Fruit fly (Drosophila melanogaster) whole organism, prepupa: ENCODE data around the gene Tmem43.

Source experiments
- Blimp-1 ChIP-seq: fragments of 200-800 bp; sonication (Bioruptor generic); optimal IDR thresholded peaks from 3 replicates; lab custom pipeline; 2017; ENCODE audit warnings: missing biosample characterization, missing genetic modification characterization, mild to moderate bottlenecking, moderate library complexity, missing genetic modification reagents
- CG11294 ChIP-seq: fragments of 200-800 bp; sonication (Bioruptor generic); IDR thresholded peaks from 2 replicates; pipeline ENCODE4 v1.3.6; 2022; ENCODE audit warnings: missing biosample characterization, missing genetic modification characterization
- CG11762 ChIP-seq: fragments of 200-800 bp; sonication (Bioruptor generic); optimal IDR thresholded peaks from 3 replicates; lab custom pipeline; 2016; ENCODE audit warnings: missing biosample characterization, missing genetic modification characterization; ENCODE audit not compliant: insufficient read depth
- CG15336 ChIP-seq: fragments of 200-800 bp; sonication (Bioruptor generic); IDR thresholded peaks from 2 replicates; pipeline ENCODE4 v1.3.6; 2022; ENCODE audit warnings: missing biosample characterization, missing genetic modification characterization
- CG1621 ChIP-seq: fragments of 200-800 bp; sonication (Bioruptor generic); optimal IDR thresholded peaks from 3 replicates; lab custom pipeline; 2018; ENCODE audit warnings: missing biosample characterization, mild to moderate bottlenecking, missing genetic modification characterization
- CG16779 ChIP-seq: fragments of 200-800 bp; sonication (Bioruptor generic); optimal IDR thresholded peaks from 3 replicates; lab custom pipeline; 2017; ENCODE audit warnings: missing biosample characterization, mild to moderate bottlenecking, missing genetic modification characterization
- CG31627 ChIP-seq: fragments of 200-800 bp; sonication (Bioruptor generic); optimal IDR thresholded peaks from 3 replicates; lab custom pipeline; 2016; ENCODE audit warnings: missing biosample characterization, missing genetic modification characterization
- CG32006 ChIP-seq: fragments of 200-800 bp; sonication (Bioruptor generic); optimal IDR thresholded peaks from 3 replicates; lab custom pipeline; 2017; ENCODE audit warnings: missing biosample characterization, mild to moderate bottlenecking, missing genetic modification characterization
- CG34406 ChIP-seq: fragments of 200-800 bp; sonication (Bioruptor generic); optimal IDR thresholded peaks from 3 replicates; lab custom pipeline; 2016; ENCODE audit warnings: missing biosample characterization, missing genetic modification characterization
- CG3919 ChIP-seq: fragments of 200-800 bp; sonication (Bioruptor generic); optimal IDR thresholded peaks from 3 replicates; lab custom pipeline; 2016; ENCODE audit warnings: missing biosample characterization, missing genetic modification characterization
- CG6163 ChIP-seq: fragments of 200-800 bp; sonication (Bioruptor generic); IDR thresholded peaks from 3 replicates; pipeline ENCODE4 v1.3.6; 2022; ENCODE audit warnings: missing biosample characterization, missing genetic modification characterization
- CG6276 ChIP-seq: fragments of 200-800 bp; sonication (Bioruptor generic); optimal IDR thresholded peaks from 2 replicates; lab custom pipeline; 2017; ENCODE audit warnings: missing biosample characterization, mild to moderate bottlenecking, missing genetic modification characterization
- CG6808 ChIP-seq: fragments of 200-800 bp; sonication (Bioruptor generic); optimal IDR thresholded peaks from 3 replicates; lab custom pipeline; 2017; ENCODE audit warnings: missing biosample characterization, missing genetic modification characterization, mild to moderate bottlenecking, moderate library complexity, missing genetic modification reagents
- CG6854 ChIP-seq: fragments of 200-800 bp; sonication (Bioruptor generic); optimal IDR thresholded peaks from 2 replicates; lab custom pipeline; 2017; ENCODE audit warnings: missing biosample characterization, mild to moderate bottlenecking, missing genetic modification characterization
- CG8119 ChIP-seq: fragments of 200-800 bp; sonication (Bioruptor generic); IDR thresholded peaks from 3 replicates; pipeline ENCODE4 v1.3.6; 2022; ENCODE audit warnings: missing biosample characterization, missing genetic modification characterization
- CG8319 ChIP-seq: fragments of 200-800 bp; sonication (Bioruptor generic); optimal IDR thresholded peaks from 3 replicates; lab custom pipeline; 2016; ENCODE audit warnings: missing biosample characterization, missing genetic modification characterization
- CG9139 ChIP-seq: fragments of 200-800 bp; sonication (Bioruptor generic); optimal IDR thresholded peaks from 3 replicates; lab custom pipeline; 2017; ENCODE audit warnings: missing biosample characterization, mild to moderate bottlenecking, missing genetic modification characterization
- Eip75B ChIP-seq: fragments of 200-800 bp; sonication (Bioruptor generic); optimal IDR thresholded peaks from 3 replicates; lab custom pipeline; 2016; ENCODE audit warnings: missing biosample characterization, missing genetic modification characterization
- Eip78C ChIP-seq: fragments of 200-800 bp; sonication (Bioruptor generic); peaks from one replicate; lab custom pipeline; 2016; ENCODE audit warnings: missing biosample characterization, missing genetic modification characterization
- Eip93F ChIP-seq: fragments of 200-800 bp; sonication (Bioruptor generic); optimal IDR thresholded peaks from 2 replicates; lab custom pipeline; 2016; ENCODE audit warnings: missing biosample characterization, mild to moderate bottlenecking, missing genetic modification characterization
- Ets96B ChIP-seq: fragments of 200-800 bp; optimal IDR thresholded peaks from 2 replicates; lab custom pipeline; 2019; ENCODE audit warnings: missing biosample characterization, mild to moderate bottlenecking, missing genetic modification characterization, moderate library complexity
- Hr38 ChIP-seq: sonication (Bioruptor generic); optimal IDR thresholded peaks from 2 replicates; lab custom pipeline; 2016; ENCODE audit warnings: missing biosample characterization, missing genetic modification characterization
- Hr4 ChIP-seq: fragments of 200-800 bp; sonication (Bioruptor generic); optimal IDR thresholded peaks from 3 replicates; lab custom pipeline; 2016; ENCODE audit warnings: missing biosample characterization, missing genetic modification characterization
- Lpt ChIP-seq: fragments of 200-800 bp; sonication (Bioruptor generic); optimal IDR thresholded peaks from 3 replicates; lab custom pipeline; 2016; ENCODE audit warnings: missing biosample characterization, missing genetic modification characterization
- Met ChIP-seq: fragments of 200-800 bp; sonication (Bioruptor generic); optimal IDR thresholded peaks from 3 replicates; lab custom pipeline; 2016; ENCODE audit warnings: missing biosample characterization, missing genetic modification characterization
- Sox102F ChIP-seq: fragments of 200-800 bp; sonication (Bioruptor generic); optimal IDR thresholded peaks from 2 replicates; lab custom pipeline; 2016; ENCODE audit warnings: missing biosample characterization, mild to moderate bottlenecking, missing genetic modification characterization
- Sox14 ChIP-seq: fragments of 200-800 bp; sonication (Bioruptor generic); optimal IDR thresholded peaks from 3 replicates; lab custom pipeline; 2016; ENCODE audit warnings: missing biosample characterization, missing genetic modification characterization
- cyc ChIP-seq: fragments of 200-800 bp; sonication (Bioruptor generic); optimal IDR thresholded peaks from 3 replicates; lab custom pipeline; 2016; ENCODE audit warnings: missing biosample characterization, missing genetic modification characterization
- dsx ChIP-seq: fragments of 200-800 bp; optimal IDR thresholded peaks from 3 replicates; lab custom pipeline; 2019; ENCODE audit warnings: missing biosample characterization, mild to moderate bottlenecking, missing genetic modification characterization, moderate library complexity; ENCODE audit not compliant: poor library complexity, severe bottlenecking
- eg ChIP-seq: fragments of 200-800 bp; sonication (Bioruptor generic); IDR thresholded peaks from 3 replicates; pipeline ENCODE4 v1.3.6; 2022; ENCODE audit warnings: missing biosample characterization, missing genetic modification characterization
- esn ChIP-seq: fragments of 200-800 bp; sonication (Bioruptor generic); optimal IDR thresholded peaks from 2 replicates; lab custom pipeline; 2016; ENCODE audit warnings: missing biosample characterization, mild to moderate bottlenecking, missing genetic modification characterization, moderate library complexity
- fd59A ChIP-seq: fragments of 200-800 bp; sonication (Bioruptor generic); optimal IDR thresholded peaks from 2 replicates; lab custom pipeline; 2017; ENCODE audit warnings: missing biosample characterization, mild to moderate bottlenecking, missing genetic modification characterization, missing genetic modification reagents
- fd85E ChIP-seq: fragments of 200-800 bp; sonication (Bioruptor generic); optimal IDR thresholded peaks from 3 replicates; lab custom pipeline; 2016; ENCODE audit warnings: missing biosample characterization, missing genetic modification characterization
- fkh ChIP-seq: fragments of 200-800 bp; sonication (Bioruptor generic); optimal IDR thresholded peaks from 3 replicates; lab custom pipeline; 2017; ENCODE audit warnings: missing biosample characterization, mild to moderate bottlenecking, missing genetic modification characterization, moderate library complexity
- net ChIP-seq: fragments of 200-800 bp; sonication (Bioruptor generic); optimal IDR thresholded peaks from 3 replicates; lab custom pipeline; 2016; ENCODE audit warnings: missing biosample characterization, missing genetic modification characterization
- pdm3 ChIP-seq: fragments of 200-800 bp; sonication (Bioruptor generic); optimal IDR thresholded peaks from 3 replicates; lab custom pipeline; 2016; ENCODE audit warnings: missing biosample characterization, missing genetic modification characterization
- salr ChIP-seq, 2 experiments: fragments of 200-800 bp; sonication (Bioruptor generic); optimal IDR thresholded peaks; 3 replicates each; lab custom pipeline; 2016 to 2018; ENCODE audit warnings: missing biosample characterization in 2 of 2, missing genetic modification characterization in 2 of 2, mild to moderate bottlenecking in 1 of 2
- ss ChIP-seq, 2 experiments: fragments of 200-800 bp; sonication (Bioruptor generic); optimal IDR thresholded peaks; 2 replicates in 1 of 2; 3 replicates in 1 of 2; lab custom pipeline; 2017 to 2018; ENCODE audit warnings: mild to moderate bottlenecking in 2 of 2, missing biosample characterization in 2 of 2, missing genetic modification characterization in 2 of 2, moderate library complexity in 1 of 2
- svp ChIP-seq: fragments of 200-800 bp; sonication (Bioruptor generic); peaks from one replicate; lab custom pipeline; 2016; ENCODE audit warnings: missing biosample characterization, missing genetic modification characterization
- vri ChIP-seq: fragments of 200-800 bp; sonication (Bioruptor generic); optimal IDR thresholded peaks from 3 replicates; lab custom pipeline; 2016; ENCODE audit warnings: missing biosample characterization, mild to moderate bottlenecking, missing genetic modification characterization

Gene Tmem43

DNA sequence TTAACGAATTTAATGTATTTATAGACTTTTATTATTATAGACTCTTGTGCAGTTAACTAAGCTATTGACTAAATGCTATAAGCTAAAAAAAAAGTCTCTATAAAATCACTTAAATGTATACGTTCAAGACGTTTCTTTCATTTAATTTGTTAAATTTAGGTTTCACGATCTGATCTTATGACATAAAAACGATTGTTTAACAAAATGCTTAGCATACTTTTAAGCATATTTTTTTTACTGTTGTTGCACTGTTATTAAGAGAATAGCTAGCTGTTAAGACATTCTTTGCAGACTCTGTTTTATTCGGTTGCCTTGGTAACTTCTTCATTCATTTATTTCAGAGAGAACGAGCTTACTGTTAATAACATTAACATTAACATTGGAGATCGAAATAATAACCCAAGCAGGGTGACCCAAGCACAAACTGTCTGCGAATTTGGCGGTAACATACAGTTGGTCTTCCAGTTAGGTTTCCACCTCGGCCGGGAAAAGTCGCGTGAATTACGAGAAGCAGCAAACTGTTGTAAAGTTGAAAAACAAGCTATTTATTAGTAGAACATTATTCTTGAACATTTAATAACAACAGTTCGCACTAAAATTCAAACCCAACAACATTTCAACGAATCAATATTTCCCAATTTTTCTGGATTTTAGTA is 46.2 kb downstream of the Tmem43 start, which contains the start of gene CG32365 (continued):
- TF ChIP-seq CG8119 (GFP tag; lab: Robert Waterston, UW) (no peak; the same call in 2 of the 3 replicates), CG3919 (GFP tag; lab: Kevin White, UChicago) (peak; percentile 42), Ets96B (tag; lab: Kevin White, UChicago) (no peak), CG16779 (tag; lab: Kevin White, UChicago) (no peak), CG32006 (no peak), dsx (GFP tag; lab: Kevin White, UChicago) (peak; percentile 26), net (peak; percentile 53), fd59A (no peak), CG1621 (tag; lab: Kevin White, UChicago) (no peak), CG8319 (peak; percentile 9), CG11294 (GFP tag; lab: Robert Waterston, UW) (no peak), CG31627 (no peak), pdm3 (GFP tag; lab: Kevin White, UChicago) (no peak), cyc (GFP tag; lab: Kevin White, UChicago) (no peak), Hr38 (GFP tag; lab: Kevin White, UChicago) (no peak)
- TF ChIP-seq, all 60 proteins: peak for 12

DNA sequence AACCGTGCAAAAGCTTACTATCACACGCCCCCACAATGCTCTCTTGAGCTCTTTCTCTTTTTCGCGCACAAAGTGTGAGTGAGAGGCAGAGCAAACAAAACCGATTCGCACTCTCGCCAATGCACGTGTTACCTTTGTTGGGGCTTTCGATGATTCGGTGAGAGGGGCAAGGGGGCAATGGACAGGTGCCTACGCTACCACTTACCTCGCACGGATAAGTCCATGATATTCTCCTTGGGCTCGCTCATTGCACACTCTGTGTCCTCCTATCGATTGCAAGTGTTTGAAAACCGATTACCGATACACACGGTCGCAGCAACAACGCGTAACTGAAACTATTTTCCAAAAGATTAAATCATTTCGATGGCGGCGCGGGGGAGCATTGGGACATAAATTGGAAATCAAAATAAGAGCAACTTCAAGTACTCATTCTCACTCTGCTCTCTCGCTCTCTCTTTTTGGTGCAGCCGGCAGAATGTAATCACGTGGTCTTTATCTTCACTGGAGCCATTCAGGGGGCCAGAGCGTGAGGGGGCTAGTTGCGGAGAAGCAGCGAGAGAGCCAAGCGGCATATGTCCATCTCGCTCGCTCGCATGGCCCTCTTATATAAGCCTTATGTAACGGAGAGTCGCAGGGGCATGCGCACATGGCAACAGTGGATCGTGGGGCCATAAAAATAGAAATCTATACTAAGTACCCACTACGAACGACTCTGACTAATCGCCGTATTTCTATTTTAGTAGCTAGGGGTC is 47.7 kb downstream of the Tmem43 start, which contains the start of gene Pdp1:
Gene Pdp1 (minus strand): TSS at position 334 of the 752 bp plus-strand sequence.
- TF ChIP-seq fd85E (GFP tag; lab: Kevin White, UChicago) (no peak), Sox14 (peak; percentile 46), CG34406 (GFP tag; lab: Kevin White, UChicago) (no peak), Ets96B (tag; lab: Kevin White, UChicago) (no peak), ss (GFP tag; optimal IDR thresholded peaks at IDR 0.05; lab: Kevin White, UChicago) (peak; percentile 1 to 34), CG11762 (no peak), CG9139 (GFP tag; lab: Kevin White, UChicago) (no peak), esn (GFP tag; lab: Kevin White, UChicago) (peak; percentile 26), CG31627 (no peak), fkh (GFP tag; lab: Kevin White, UChicago) (peak; percentile 53), pdm3 (GFP tag; lab: Kevin White, UChicago) (peak; percentile 22), net (peak; percentile 33), vri (GFP tag; lab: Kevin White, UChicago) (peak; percentile 100), cyc (GFP tag; lab: Kevin White, UChicago) (no peak), CG6808 (GFP tag; lab: Kevin White, UChicago) (peak; percentile 29), CG1621 (tag; lab: Kevin White, UChicago) (no peak), CG32006 (peak; percentile 46), svp (peak; percentile 84), salr (GFP tag; optimal IDR thresholded peaks at IDR 0.05; lab: Kevin White, UChicago) (no peak), Eip78C (GFP tag; lab: Kevin White, UChicago) (peak; percentile 79), Eip93F (GFP tag; lab: Kevin White, UChicago) (no peak), CG6854 (peak; percentile 27), Eip75B (GFP tag; lab: Kevin White, UChicago) (peak; percentile 15), Blimp-1 (GFP tag; lab: Kevin White, UChicago) (peak; percentile 0), CG6163 (peak; percentile 47), Met (GFP tag; lab: Kevin White, UChicago) (peak; percentile 27), CG15336 (GFP tag; lab: Robert Waterston, UW) (peak; percentile 46), CG6276 (GFP tag; lab: Kevin White, UChicago) (peak; percentile 38), dsx (GFP tag; lab: Kevin White, UChicago) (peak; percentile 57), eg (GFP tag; lab: Robert Waterston, UW) (peak; percentile 41; the same call in 1 of the 3 replicates), CG8119 (GFP tag; lab: Robert Waterston, UW) (peak; percentile 47; the same call in 2 of the 3 replicates), CG3919 (GFP tag; lab: Kevin White, UChicago) (peak; percentile 43), Sox102F (GFP tag; lab: Kevin White, UChicago) (peak; percentile 14), Lpt (GFP tag; lab: Kevin White, UChicago) (peak; percentile 55), Hr4 (GFP tag; lab: Kevin White, UChicago) (no peak)
- TF ChIP-seq, all 60 proteins: peak for 24
